Worm (Caenorhabditis elegans) whole organism, L4 larva: ENCODE measurements around the gene F20C5.11.

Source experiments
- D1046.2 ChIP-seq: fragments of 200-800 bp; sonication (Bioruptor generic); IDR thresholded peaks from 2 replicates; pipeline ENCODE4 v1.3.6; 2022; ENCODE audit warnings: missing genetic modification characterization, missing compliant biosample characterization
- F37D6.2 ChIP-seq: sonication (generic microtip); optimal IDR thresholded peaks from 2 replicates; lab custom pipeline; 2016; ENCODE audit warnings: mild to moderate bottlenecking, missing genetic modification characterization, missing compliant biosample characterization
- F49E8.2 ChIP-seq: sonication (generic microtip); optimal IDR thresholded peaks from 2 replicates; lab custom pipeline; 2016; ENCODE audit warnings: missing compliant biosample characterization, mild to moderate bottlenecking, missing genetic modification characterization, borderline replicate concordance
- T20F7.1 ChIP-seq: fragments of 200-800 bp; sonication (Bioruptor generic); optimal IDR thresholded peaks from 2 replicates; lab custom pipeline; 2018; ENCODE audit warnings: mild to moderate bottlenecking, missing genetic modification characterization, missing compliant biosample characterization
- Y48G9A.11 ChIP-seq: fragments of 200-800 bp; sonication (Bioruptor generic); IDR thresholded peaks from 2 replicates; pipeline ENCODE4 v1.3.6; 2022; ENCODE audit warnings: missing genetic modification reagents, missing genetic modification characterization, missing compliant biosample characterization
- Y5F2A.4 ChIP-seq: fragments of 200-800 bp; sonication (Bioruptor generic); optimal IDR thresholded peaks from 2 replicates; lab custom pipeline; 2018; ENCODE audit warnings: mild to moderate bottlenecking, missing genetic modification characterization, missing compliant biosample characterization
- Y75B8A.6 ChIP-seq: fragments of 200-800 bp; sonication (Bioruptor generic); IDR thresholded peaks from 2 replicates; pipeline ENCODE4 v1.3.6; 2022; ENCODE audit warnings: missing genetic modification reagents, missing genetic modification characterization, missing compliant biosample characterization
- ceh-62 ChIP-seq: sonication (generic microtip); optimal IDR thresholded peaks from 2 replicates; lab custom pipeline; 2017; ENCODE audit warnings: missing biosample characterization, missing genetic modification characterization
- ceh-82 ChIP-seq: sonication (generic microtip); optimal IDR thresholded peaks from 2 replicates; lab custom pipeline; 2017; ENCODE audit warnings: missing biosample characterization, missing genetic modification characterization
- ces-1 ChIP-seq: fragments of 150-350 bp; sonication (generic microtip); optimal IDR thresholded peaks from 4 replicates; lab custom pipeline; 2014; ENCODE audit warnings: missing biosample characterization, missing genetic modification reagents, missing genetic modification characterization
- cey-2 ChIP-seq: sonication (generic microtip); optimal IDR thresholded peaks from 3 replicates; lab custom pipeline; 2017; ENCODE audit warnings: missing genetic modification characterization, mild to moderate bottlenecking, missing compliant biosample characterization, antibody characterized with exemption, borderline replicate concordance; ENCODE audit not compliant: insufficient read depth
- ctbp-1 ChIP-seq: fragments of 200-800 bp; sonication (Bioruptor generic); IDR thresholded peaks from 2 replicates; pipeline ENCODE4 v1.3.6; 2022; ENCODE audit warnings: missing genetic modification reagents, missing genetic modification characterization, missing compliant biosample characterization
- daf-16 ChIP-seq, 3 experiments: sonication (generic microtip); optimal IDR thresholded peaks; 2 replicates each; lab custom pipeline; 2016 to 2017; ENCODE audit warnings: missing genetic modification characterization in 3 of 3, missing genetic modification reagents in 3 of 3, mild to moderate bottlenecking in 2 of 3, missing compliant biosample characterization in 2 of 3, missing biosample characterization in 1 of 3, moderate library complexity in 1 of 3
- dmd-9 ChIP-seq: fragments of 200-800 bp; sonication (Bioruptor generic); IDR thresholded peaks from 2 replicates; pipeline ENCODE4 v1.3.6; 2022; ENCODE audit warnings: missing genetic modification reagents, missing genetic modification characterization, missing compliant biosample characterization
- dpl-1 ChIP-seq: fragments of 150-350 bp; optimal IDR thresholded peaks from 2 replicates; lab custom pipeline; 2014; ENCODE audit warnings: missing biosample characterization, missing genetic modification reagents, missing genetic modification characterization
- duxl-1 ChIP-seq: sonication (generic microtip); optimal IDR thresholded peaks from 2 replicates; lab custom pipeline; 2016; ENCODE audit warnings: mild to moderate bottlenecking, missing genetic modification characterization, moderate library complexity, missing compliant biosample characterization; ENCODE audit not compliant: poor library complexity
- dve-1 ChIP-seq: sonication (generic microtip); optimal IDR thresholded peaks from 2 replicates; lab custom pipeline; 2017; ENCODE audit warnings: antibody characterized with exemption, mild to moderate bottlenecking, missing genetic modification characterization, missing compliant biosample characterization; ENCODE audit not compliant: insufficient read depth
- fos-1 ChIP-seq: fragments of 150-350 bp; optimal IDR thresholded peaks from 2 replicates; lab custom pipeline; 2014; ENCODE audit warnings: missing biosample characterization, missing genetic modification characterization
- hif-1 ChIP-seq, 2 experiments: sonication (generic microtip); optimal IDR thresholded peaks; 2 replicates each; lab custom pipeline; 2016 to 2017; ENCODE audit warnings: missing compliant biosample characterization in 2 of 2, missing genetic modification characterization in 2 of 2, missing genetic modification reagents in 2 of 2, missing genotype in 2 of 2, mild to moderate bottlenecking in 1 of 2
- hlh-11 ChIP-seq: fragments of 200-800 bp; sonication (Bioruptor generic); optimal IDR thresholded peaks from 2 replicates; lab custom pipeline; 2018; ENCODE audit warnings: mild to moderate bottlenecking, missing genetic modification characterization, missing compliant biosample characterization
- hlh-30 ChIP-seq: sonication (generic microtip); optimal IDR thresholded peaks from 2 replicates; lab custom pipeline; 2017; ENCODE audit warnings: antibody characterized with exemption, mild to moderate bottlenecking, missing genetic modification characterization, missing compliant biosample characterization; ENCODE audit not compliant: insufficient read depth
- hmg-1.1 ChIP-seq: fragments of 200-800 bp; sonication (Bioruptor generic); IDR thresholded peaks from 2 replicates; pipeline ENCODE4 v1.3.6; 2022; ENCODE audit warnings: missing genetic modification reagents, missing genetic modification characterization, missing compliant biosample characterization
- jun-1 ChIP-seq: fragments of 150-350 bp; optimal IDR thresholded peaks from 2 replicates; lab custom pipeline; 2014; ENCODE audit warnings: missing biosample characterization, missing genetic modification reagents, missing genetic modification characterization
- lsy-2 ChIP-seq, 2 experiments: fragments of 150-350 bp in 1 of 2; sonication (generic microtip) in 1 of 2; optimal IDR thresholded peaks; 2 replicates each; lab custom pipeline; 2014 to 2017; ENCODE audit warnings: missing biosample characterization in 2 of 2, missing genetic modification characterization in 2 of 2
- madf-9 ChIP-seq: fragments of 200-800 bp; sonication (Bioruptor generic); conservative IDR thresholded peaks from 2 replicates; pipeline ENCODE4 v1.3.6; 2022; ENCODE audit warnings: missing genetic modification reagents, missing genetic modification characterization, missing compliant biosample characterization
- mxl-2 ChIP-seq: fragments of 200-800 bp; sonication (Bioruptor generic); conservative IDR thresholded peaks from 2 replicates; pipeline ENCODE4 v1.3.6; 2022; ENCODE audit warnings: missing genetic modification reagents, missing genetic modification characterization, missing compliant biosample characterization
- nhr-102 ChIP-seq: sonication (generic microtip); optimal IDR thresholded peaks from 2 replicates; lab custom pipeline; 2016; ENCODE audit warnings: mild to moderate bottlenecking, missing genetic modification characterization, moderate library complexity, missing compliant biosample characterization
- nhr-11 ChIP-seq: fragments of 150-350 bp; optimal IDR thresholded peaks from 2 replicates; lab custom pipeline; 2014; ENCODE audit warnings: missing biosample characterization, missing genetic modification characterization
- nhr-111 ChIP-seq: fragments of 200-800 bp; sonication (Bioruptor generic); optimal IDR thresholded peaks from 2 replicates; lab custom pipeline; 2018; ENCODE audit warnings: mild to moderate bottlenecking, missing genetic modification characterization, missing compliant biosample characterization
- nhr-48 ChIP-seq: sonication (generic microtip); optimal IDR thresholded peaks from 2 replicates; lab custom pipeline; 2016; ENCODE audit warnings: mild to moderate bottlenecking, missing genetic modification characterization, missing compliant biosample characterization
- nhr-76 ChIP-seq: fragments of 150-350 bp; optimal IDR thresholded peaks from 2 replicates; lab custom pipeline; 2014; ENCODE audit warnings: missing biosample characterization, missing genetic modification characterization
- nhr-77 ChIP-seq: fragments of 150-350 bp; optimal IDR thresholded peaks from 2 replicates; lab custom pipeline; 2014; ENCODE audit warnings: missing biosample characterization, missing genetic modification characterization
- php-3 ChIP-seq: fragments of 200-800 bp; sonication (Bioruptor generic); IDR thresholded peaks from 2 replicates; pipeline ENCODE4 v1.3.6; 2022; ENCODE audit warnings: missing genetic modification reagents, missing genetic modification characterization, missing compliant biosample characterization
- rbr-2 ChIP-seq: sonication (generic microtip); optimal IDR thresholded peaks from 2 replicates; lab custom pipeline; 2016; ENCODE audit warnings: missing genotype, missing genetic modification characterization, missing compliant biosample characterization
- spr-1 ChIP-seq: sonication (generic microtip); optimal IDR thresholded peaks from 2 replicates; lab custom pipeline; 2016; ENCODE audit warnings: mild to moderate bottlenecking, missing genetic modification characterization, missing compliant biosample characterization
- spr-3 ChIP-seq: fragments of 200-800 bp; sonication (Bioruptor generic); optimal IDR thresholded peaks from 2 replicates; lab custom pipeline; 2018; ENCODE audit warnings: mild to moderate bottlenecking, missing genetic modification characterization, missing compliant biosample characterization
- tag-97 ChIP-seq: fragments of 200-800 bp; sonication (Bioruptor generic); IDR thresholded peaks from 2 replicates; pipeline ENCODE4 v1.3.6; 2022; ENCODE audit warnings: missing genetic modification characterization, missing compliant biosample characterization
- unc-130 ChIP-seq: sonication (generic microtip); optimal IDR thresholded peaks from 2 replicates; lab custom pipeline; 2016; ENCODE audit warnings: missing genetic modification reagents, missing genetic modification characterization, missing compliant biosample characterization
- unc-62 ChIP-seq, 3 experiments: fragments of 150-350 bp in 1 of 3; sonication (generic microtip); optimal IDR thresholded peaks in 2 of 3; peaks in 1 of 3; 1 replicate in 1 of 3; 2 replicates in 2 of 3; lab custom pipeline; 2014 to 2017; ENCODE audit warnings: missing biosample characterization in 3 of 3, missing genetic modification characterization in 3 of 3, missing genetic modification reagents in 3 of 3, missing genotype in 1 of 3
- vab-7 ChIP-seq: fragments of 200-800 bp; sonication (Bioruptor generic); IDR thresholded peaks from 2 replicates; pipeline ENCODE4 v1.3.6; 2022; ENCODE audit warnings: missing genetic modification reagents, missing genetic modification characterization, missing compliant biosample characterization
- zfp-3 ChIP-seq: fragments of 200-800 bp; sonication (Bioruptor generic); conservative IDR thresholded peaks from 2 replicates; pipeline ENCODE4 v1.3.6; 2022; ENCODE audit warnings: missing genetic modification reagents, missing genetic modification characterization, missing compliant biosample characterization
- zip-11 ChIP-seq: fragments of 200-800 bp; sonication (Bioruptor generic); IDR thresholded peaks from 2 replicates; pipeline ENCODE4 v1.3.6; 2022; ENCODE audit warnings: missing genetic modification characterization, missing compliant biosample characterization
- zip-2 ChIP-seq: fragments of 150-350 bp; optimal IDR thresholded peaks from 2 replicates; lab custom pipeline; 2014; ENCODE audit warnings: missing biosample characterization, missing genetic modification characterization
- ztf-7 ChIP-seq: fragments of 150-350 bp; optimal IDR thresholded peaks from 2 replicates; lab custom pipeline; 2014; ENCODE audit warnings: missing biosample characterization, missing genetic modification characterization

Gene F20C5.11

ce11 chrIV:8745591-8746302, 16.0 kb downstream of the F20C5.11 start, which contains the start of the genes F20C5.7 and parg-1:
Gene F20C5.7 (minus strand): TSS chrIV:8745691.
Gene parg-1 (plus strand): TSS chrIV:8746252.
- no peak for TF ChIP-seq php-3 (GFP tag; lab: Robert Waterston, UW)

DNA sequence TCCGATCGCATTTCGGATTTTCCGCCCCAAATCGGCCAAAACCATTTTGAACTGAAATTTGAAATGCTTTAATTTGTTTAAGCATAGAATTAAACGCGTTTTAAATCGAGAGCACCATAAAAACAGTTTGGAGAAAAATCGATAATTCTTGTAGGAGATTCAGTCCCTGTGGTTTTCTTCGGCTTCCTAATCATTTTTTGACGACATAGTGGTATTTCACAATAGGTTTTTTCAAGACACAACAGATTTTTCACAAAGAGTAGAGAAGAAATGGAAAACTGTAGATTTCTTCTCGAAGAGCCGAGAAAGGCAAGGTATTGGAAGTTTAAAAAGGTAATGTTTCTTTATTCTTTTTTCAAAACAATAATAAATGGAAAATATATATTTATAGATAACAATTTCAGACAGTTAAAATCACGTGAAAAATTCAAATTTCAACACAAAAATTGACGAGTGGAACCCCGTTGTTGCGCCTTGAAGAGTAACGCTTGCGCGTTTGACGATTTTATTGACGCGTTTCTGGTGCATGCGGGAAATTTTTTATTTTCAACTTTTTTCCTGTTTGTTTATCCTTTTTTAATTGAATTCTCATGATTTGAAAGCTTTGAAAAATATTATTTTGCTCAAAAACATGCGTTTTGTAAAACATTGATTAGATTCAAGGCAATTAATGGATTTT, 18.0 kb downstream of the F20C5.11 start, which contains the start of gene F21D5.7:
F21D5.7 (minus strand) TSS at position 51 of the 679 bp plus-strand sequence.
- TF ChIP-seq hlh-30 (tag; lab: Kevin White, UChicago) (peak; percentile 90), zip-11 (GFP tag; lab: Robert Waterston, UW) (no peak), dve-1 (tag; lab: Kevin White, UChicago) (peak; percentile 91), hmg-1.1 (GFP tag; lab: Robert Waterston, UW) (peak; percentile 34; the same call in 1 of the 2 replicates), zip-2 (tag; lab: Kevin White, UChicago) (no peak), nhr-111 (no peak), dmd-9 (GFP tag; lab: Robert Waterston, UW) (no peak), ceh-82 (tag; lab: Kevin White, UChicago) (no peak), D1046.2 (GFP tag; lab: Robert Waterston, UW) (no peak), daf-16 (GFP tag; optimal IDR thresholded peaks at IDR 0.05; lab: Kevin White, UChicago) (peak in 1 of 2 experiments; percentile 34), daf-16 (tag; optimal IDR thresholded peaks at IDR 0.05; lab: Kevin White, UChicago) (peak; percentile 70), ces-1 (no peak), Y5F2A.4 (GFP tag; lab: Kevin White, UChicago) (no peak), dpl-1 (peak; percentile 86), hlh-11 (peak; percentile 84), T20F7.1 (peak; percentile 86), tag-97 (GFP tag; lab: Robert Waterston, UW) (no peak), F37D6.2 (peak; percentile 22), Y48G9A.11 (GFP tag; lab: Robert Waterston, UW) (no peak), ceh-62 (tag; lab: Kevin White, UChicago) (no peak), lsy-2 (tag; optimal IDR thresholded peaks at IDR 0.05; lab: Kevin White, UChicago) (peak in 1 of 2 experiments; percentile 90), hif-1 (tag; optimal IDR thresholded peaks at IDR 0.05; lab: Kevin White, UChicago) (peak in 1 of 2 experiments; percentile 44), nhr-77 (tag; lab: Kevin White, UChicago) (peak; percentile 58), unc-62 (GFP tag; optimal IDR thresholded peaks at IDR 0.05 in 1 of 2; lab: Kevin White, UChicago) (peak in 1 of 2 experiments; percentile 51), unc-62 (tag; optimal IDR thresholded peaks at IDR 0.05; lab: Kevin White, UChicago) (no peak), rbr-2 (tag; lab: Kevin White, UChicago) (peak; percentile 64), duxl-1 (tag; lab: Kevin White, UChicago) (peak; percentile 72), ztf-7 (tag; lab: Kevin White, UChicago) (peak; percentile 72), ctbp-1 (peak; percentile 24; the same call in 1 of the 2 replicates), vab-7 (GFP tag; lab: Robert Waterston, UW) (no peak), F49E8.2 (tag; lab: Kevin White, UChicago) (no peak), spr-3 (GFP tag; lab: Kevin White, UChicago) (no peak), php-3 (GFP tag; lab: Robert Waterston, UW) (peak; percentile 80), Y75B8A.6 (no peak), spr-1 (tag; lab: Kevin White, UChicago) (peak; percentile 46), nhr-11 (tag; lab: Kevin White, UChicago) (peak; percentile 12), madf-9 (0 out of 2 replicates have a peak, but pooled peaks have one; percentile 37), nhr-48 (peak; percentile 13), mxl-2 (GFP tag; lab: Robert Waterston, UW) (no peak), zfp-3 (GFP tag; lab: Robert Waterston, UW) (peak; percentile 35; the same call in 1 of the 2 replicates), fos-1 (tag; lab: Kevin White, UChicago) (no peak), nhr-76 (tag; lab: Kevin White, UChicago) (no peak), jun-1 (tag; lab: Kevin White, UChicago) (no peak), unc-130 (GFP tag; lab: Kevin White, UChicago) (peak; percentile 18), nhr-102 (tag; lab: Kevin White, UChicago) (peak; percentile 74), cey-2 (tag; lab: Kevin White, UChicago) (no peak)
